Fruit fly (Drosophila melanogaster) whole organism, embryonic: ENCODE measurements around the gene CG43230.

Experiments used
- Aef1 ChIP-seq: fragments of 200-800 bp; sonication (Bioruptor generic); IDR thresholded peaks from 3 replicates; pipeline ENCODE4 v1.3.6; 2022; ENCODE audit warnings: missing biosample characterization, missing genetic modification characterization
- Bgb ChIP-seq: fragments of 200-800 bp; sonication (Bioruptor generic); IDR thresholded peaks from 2 replicates; pipeline ENCODE4 v1.3.6; 2022; ENCODE audit warnings: missing biosample characterization, missing genetic modification characterization; ENCODE audit not compliant: partially characterized antibody
- CG10543 ChIP-seq: fragments of 200-800 bp; sonication (Bioruptor generic); optimal IDR thresholded peaks from 3 replicates; lab custom pipeline; 2017; ENCODE audit warnings: missing biosample characterization, mild to moderate bottlenecking, missing genetic modification characterization, moderate library complexity
- CG10654 ChIP-seq: fragments of 200-800 bp; sonication (Bioruptor generic); optimal IDR thresholded peaks from 2 replicates; lab custom pipeline; 2016; ENCODE audit warnings: missing biosample characterization, missing genetic modification characterization
- CG11504 ChIP-seq: fragments of 200-800 bp; sonication (Bioruptor generic); optimal IDR thresholded peaks from 3 replicates; lab custom pipeline; 2019; ENCODE audit warnings: missing biosample characterization, mild to moderate bottlenecking, missing genetic modification characterization, moderate library complexity
- CG12071 ChIP-seq: fragments of 200-800 bp; sonication (Bioruptor generic); optimal IDR thresholded peaks from 3 replicates; lab custom pipeline; 2018; ENCODE audit warnings: missing biosample characterization, mild to moderate bottlenecking, missing genetic modification characterization
- CG1233 ChIP-seq: fragments of 200-800 bp; sonication (Bioruptor generic); optimal IDR thresholded peaks from 4 replicates; lab custom pipeline; 2018; ENCODE audit warnings: missing biosample characterization, mild to moderate bottlenecking, missing genetic modification characterization
- CG12391 ChIP-seq: fragments of 200-800 bp; sonication (Bioruptor generic); optimal IDR thresholded peaks from 3 replicates; lab custom pipeline; 2018; ENCODE audit warnings: missing biosample characterization, mild to moderate bottlenecking, missing genetic modification characterization, moderate library complexity
- CG14014 ChIP-seq: fragments of 200-800 bp; sonication (Bioruptor generic); IDR thresholded peaks from 2 replicates; pipeline ENCODE4 v1.3.6; 2022; ENCODE audit warnings: missing biosample characterization, missing genetic modification characterization
- CG14667 ChIP-seq: fragments of 200-800 bp; sonication (Bioruptor generic); IDR thresholded peaks from 2 replicates; pipeline ENCODE4 v1.3.6; 2022; ENCODE audit warnings: missing biosample characterization, missing genetic modification characterization
- CG14965 ChIP-seq: fragments of 200-800 bp; sonication (Bioruptor generic); optimal IDR thresholded peaks from 2 replicates; lab custom pipeline; 2016; ENCODE audit warnings: missing biosample characterization, missing genetic modification characterization, borderline replicate concordance
- CG15601 ChIP-seq: fragments of 200-800 bp; sonication (Bioruptor generic); optimal IDR thresholded peaks from 3 replicates; lab custom pipeline; 2019; ENCODE audit warnings: missing biosample characterization, mild to moderate bottlenecking, missing genetic modification characterization, moderate library complexity
- CG17328 ChIP-seq: fragments of 200-800 bp; sonication (Bioruptor generic); IDR thresholded peaks from 2 replicates; pipeline ENCODE4 v1.3.6; 2022; ENCODE audit warnings: missing biosample characterization, missing genetic modification characterization
- CG17359 ChIP-seq: fragments of 200-800 bp; sonication (Bioruptor generic); optimal IDR thresholded peaks from 3 replicates; lab custom pipeline; 2018; ENCODE audit warnings: missing biosample characterization, mild to moderate bottlenecking, missing genetic modification characterization, moderate library complexity
- CG17829 ChIP-seq: fragments of 200-800 bp; optimal IDR thresholded peaks from 2 replicates; lab custom pipeline; 2019; ENCODE audit warnings: missing biosample characterization, mild to moderate bottlenecking, missing genetic modification characterization, moderate library complexity
- CG3407 ChIP-seq: fragments of 200-800 bp; sonication (Bioruptor generic); optimal IDR thresholded peaks from 2 replicates; lab custom pipeline; 2018; ENCODE audit warnings: missing biosample characterization, mild to moderate bottlenecking, missing genetic modification characterization
- CG4360 ChIP-seq: fragments of 200-800 bp; sonication (Bioruptor generic); IDR thresholded peaks from 2 replicates; pipeline ENCODE4 v1.3.6; 2022; ENCODE audit warnings: missing biosample characterization, missing genetic modification characterization
- CG4424 ChIP-seq: fragments of 200-800 bp; sonication (Bioruptor generic); optimal IDR thresholded peaks from 3 replicates; lab custom pipeline; 2016; ENCODE audit warnings: missing biosample characterization, missing genetic modification characterization
- CG4707 ChIP-seq: fragments of 200-800 bp; sonication (Bioruptor generic); optimal IDR thresholded peaks from 2 replicates; lab custom pipeline; 2018; ENCODE audit warnings: missing biosample characterization, mild to moderate bottlenecking, missing genetic modification characterization, moderate library complexity
- CG7987 ChIP-seq: fragments of 200-800 bp; sonication (Bioruptor generic); optimal IDR thresholded peaks from 2 replicates; lab custom pipeline; 2018; ENCODE audit warnings: missing biosample characterization, mild to moderate bottlenecking, missing genetic modification characterization, moderate library complexity
- CG8290 ChIP-seq, 3 experiments: fragments of 200-800 bp; sonication (Bioruptor generic); optimal IDR thresholded peaks; 2 replicates each; lab custom pipeline; 2016 to 2019; ENCODE audit warnings: missing biosample characterization in 3 of 3, missing genetic modification characterization in 3 of 3, mild to moderate bottlenecking in 2 of 3, moderate library complexity in 1 of 3
- CoRest ChIP-seq: fragments of 200-800 bp; sonication (Bioruptor generic); optimal IDR thresholded peaks from 3 replicates; lab custom pipeline; 2018; ENCODE audit warnings: missing biosample characterization, mild to moderate bottlenecking, missing genetic modification characterization, moderate library complexity
- HLH4C ChIP-seq: fragments of 200-800 bp; sonication (Bioruptor generic); IDR thresholded peaks from 3 replicates; pipeline ENCODE4 v1.3.6; 2022; ENCODE audit warnings: missing biosample characterization, missing genetic modification characterization; ENCODE audit not compliant: partially characterized antibody
- Hr39 ChIP-seq: fragments of >200 bp; optimal IDR thresholded peaks from 2 replicates; lab custom pipeline; 2017
- Kr ChIP-seq: fragments of 200-800 bp; sonication (Bioruptor generic); optimal IDR thresholded peaks from 2 replicates; lab custom pipeline; 2017; ENCODE audit warnings: missing biosample characterization, mild to moderate bottlenecking, missing genetic modification characterization
- Meics ChIP-seq: fragments of 200-800 bp; sonication (Bioruptor generic); optimal IDR thresholded peaks from 2 replicates; lab custom pipeline; 2017; ENCODE audit warnings: missing biosample characterization, mild to moderate bottlenecking, missing genetic modification characterization
- NC2α ChIP-seq: fragments of 200-800 bp; sonication (Bioruptor generic); optimal IDR thresholded peaks from 2 replicates; lab custom pipeline; 2016; ENCODE audit warnings: missing biosample characterization, missing genetic modification characterization
- Opbp ChIP-seq: fragments of 200-800 bp; sonication (Bioruptor generic); IDR thresholded peaks from 3 replicates; pipeline ENCODE4 v1.3.6; 2022; ENCODE audit warnings: missing biosample characterization, missing genetic modification characterization; ENCODE audit not compliant: partially characterized antibody
- Rx ChIP-seq: fragments of 200-800 bp; sonication (Bioruptor generic); IDR thresholded peaks from 2 replicates; pipeline ENCODE4 v1.3.6; 2022; ENCODE audit warnings: missing biosample characterization, missing genetic modification characterization
- Sry-δ ChIP-seq: fragments of 200-800 bp; sonication (Bioruptor generic); optimal IDR thresholded peaks from 2 replicates; lab custom pipeline; 2016; ENCODE audit warnings: missing biosample characterization, missing genetic modification characterization
- bigmax ChIP-seq: fragments of 200-800 bp; sonication (Bioruptor generic); optimal IDR thresholded peaks from 2 replicates; lab custom pipeline; 2018; ENCODE audit warnings: missing biosample characterization, mild to moderate bottlenecking, missing genetic modification characterization
- bowl ChIP-seq: fragments of 200-800 bp; sonication (Bioruptor generic); IDR thresholded peaks from 2 replicates; pipeline ENCODE4 v1.3.6; 2022; ENCODE audit warnings: missing biosample characterization, missing genetic modification characterization
- chinmo ChIP-seq: fragments of 200-800 bp; sonication (Bioruptor generic); IDR thresholded peaks from 4 replicates; pipeline ENCODE4 v1.3.6; 2022; ENCODE audit warnings: missing biosample characterization, missing genetic modification characterization; ENCODE audit not compliant: partially characterized antibody
- da ChIP-seq: fragments of 200-800 bp; sonication (Bioruptor generic); optimal IDR thresholded peaks from 2 replicates; lab custom pipeline; 2016; ENCODE audit warnings: missing biosample characterization, missing genetic modification characterization
- gt ChIP-seq: fragments of 200-800 bp; sonication (Bioruptor generic); IDR thresholded peaks from 2 replicates; pipeline ENCODE4 v1.3.6; 2022; ENCODE audit warnings: missing biosample characterization, missing genetic modification characterization
- kay ChIP-seq: fragments of 200-800 bp; sonication (Bioruptor generic); optimal IDR thresholded peaks from 2 replicates; lab custom pipeline; 2016; ENCODE audit warnings: missing biosample characterization, missing genetic modification characterization
- lbe ChIP-seq: fragments of 200-800 bp; sonication (Bioruptor generic); optimal IDR thresholded peaks from 2 replicates; lab custom pipeline; 2016; ENCODE audit warnings: missing biosample characterization, mild to moderate bottlenecking, missing genetic modification characterization
- lmd ChIP-seq: fragments of 200-800 bp; sonication (Bioruptor generic); IDR thresholded peaks from 2 replicates; pipeline ENCODE4 v1.3.6; 2022; ENCODE audit warnings: missing biosample characterization, missing genetic modification characterization
- oc ChIP-seq: fragments of 200-800 bp; sonication (Bioruptor generic); optimal IDR thresholded peaks from 2 replicates; lab custom pipeline; 2018; ENCODE audit warnings: missing biosample characterization, mild to moderate bottlenecking, missing genetic modification characterization, moderate library complexity
- onecut ChIP-seq: fragments of 200-800 bp; sonication (Bioruptor generic); IDR thresholded peaks from 2 replicates; pipeline ENCODE4 v1.3.6; 2022; ENCODE audit warnings: missing biosample characterization, missing genetic modification characterization
- pzg ChIP-seq: fragments of 200-800 bp; sonication (Bioruptor generic); optimal IDR thresholded peaks from 3 replicates; lab custom pipeline; 2018; ENCODE audit warnings: missing biosample characterization, mild to moderate bottlenecking, missing genetic modification characterization, moderate library complexity
- ranshi ChIP-seq: fragments of 200-800 bp; sonication (Bioruptor generic); IDR thresholded peaks from 2 replicates; pipeline ENCODE4 v1.3.6; 2022; ENCODE audit warnings: missing biosample characterization, missing genetic modification characterization
- rib ChIP-seq: fragments of 200-800 bp; sonication (Bioruptor generic); IDR thresholded peaks from 2 replicates; pipeline ENCODE4 v1.3.6; 2022; ENCODE audit warnings: missing biosample characterization, missing genetic modification characterization
- seq ChIP-seq: fragments of 200-800 bp; sonication (Bioruptor generic); IDR thresholded peaks from 2 replicates; pipeline ENCODE4 v1.3.6; 2022; ENCODE audit warnings: missing biosample characterization, missing genetic modification characterization
- sisA ChIP-seq: fragments of 200-800 bp; sonication (Bioruptor generic); IDR thresholded peaks from 2 replicates; pipeline ENCODE4 v1.3.6; 2022; ENCODE audit warnings: missing biosample characterization, missing genetic modification characterization
- sr ChIP-seq: fragments of 200-800 bp; sonication (Bioruptor generic); IDR thresholded peaks from 3 replicates; pipeline ENCODE4 v1.3.6; 2022; ENCODE audit warnings: missing biosample characterization, missing genetic modification characterization
- tll ChIP-seq, 2 experiments: fragments of 200-800 bp in 1 of 2; fragments of >200 bp in 1 of 2; sonication (Bioruptor generic) in 1 of 2; optimal IDR thresholded peaks; 2 replicates each; lab custom pipeline; 2017 to 2019; ENCODE audit warnings: missing biosample characterization in 2 of 2, missing genetic modification characterization in 2 of 2, mild to moderate bottlenecking in 1 of 2, moderate library complexity in 1 of 2
- z ChIP-seq: fragments of 200-800 bp; sonication (Bioruptor generic); IDR thresholded peaks from 3 replicates; pipeline ENCODE4 v1.3.6; 2022; ENCODE audit warnings: missing biosample characterization, missing genetic modification characterization

The CG43230 gene

DNA sequence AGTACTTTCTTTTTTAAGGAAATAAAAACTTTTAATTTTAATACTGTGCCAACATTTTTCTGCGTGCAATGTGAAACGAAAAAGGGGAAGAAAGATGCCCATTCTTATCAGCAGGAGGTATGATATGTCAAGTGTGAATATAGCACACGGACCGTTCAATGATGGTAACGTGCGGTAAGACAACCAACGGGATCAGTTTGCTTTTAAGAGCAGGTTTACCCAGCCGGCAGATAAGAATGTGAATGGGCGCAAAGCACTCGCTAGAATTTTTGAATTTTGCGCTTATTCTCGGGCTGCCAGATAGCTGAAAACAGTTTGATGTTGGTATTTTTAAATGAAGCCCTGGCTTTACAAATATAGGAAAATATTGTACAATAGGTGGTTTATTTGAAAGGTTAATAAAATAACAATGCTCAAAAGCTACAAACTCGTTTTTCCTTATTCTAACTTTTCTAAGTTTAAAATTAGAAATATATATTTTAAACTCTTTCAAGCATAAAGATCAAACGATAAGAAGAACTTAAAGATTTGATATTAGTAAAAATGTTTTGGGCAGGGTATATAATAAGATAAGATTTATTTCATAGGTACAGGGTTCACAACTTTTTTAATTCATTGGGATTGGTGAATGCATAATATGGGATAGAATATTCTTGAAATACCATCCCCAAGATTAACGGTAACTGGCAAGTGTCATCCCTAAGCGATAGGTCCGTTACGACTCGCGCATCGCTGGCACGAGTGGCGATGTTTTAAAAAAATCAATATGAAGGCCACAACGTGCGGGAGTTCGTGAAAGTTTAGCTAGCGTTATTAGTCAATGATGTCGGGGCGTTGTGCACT, 33.4 kb downstream of the CG43230 start, which contains the start of gene dao (continued):
- TF ChIP-seq CG17359, result no peak
- peak; percentile 76 for TF ChIP-seq HLH4C (GFP tag; lab: Robert Waterston, UW)
- no peak for TF ChIP-seq z (GFP tag; lab: Robert Waterston, UW)
- peak; percentile 99 for TF ChIP-seq onecut (GFP tag; lab: Robert Waterston, UW)
- TF ChIP-seq tll (GFP tag; optimal IDR thresholded peaks at IDR 0.05; lab: Kevin White, UChicago), result no peak
- no peak for TF ChIP-seq gt
- peak; percentile 52 for TF ChIP-seq CG11504 (tag; lab: Kevin White, UChicago)
- TF ChIP-seq da (GFP tag; lab: Kevin White, UChicago), result no peak
- no peak for TF ChIP-seq bowl
- TF ChIP-seq CG4424, result peak; percentile 49
- peak; percentile 47 for TF ChIP-seq sisA (GFP tag; lab: Robert Waterston, UW)
- peak; percentile 15 for TF ChIP-seq CG15601 (tag; lab: Kevin White, UChicago)
- no peak for TF ChIP-seq NC2α
- TF ChIP-seq CG14014 (GFP tag; lab: Robert Waterston, UW), result 0 out of 2 replicates have a peak, but pooled peaks have one; percentile 48
- TF ChIP-seq bigmax (GFP tag; lab: Kevin White, UChicago), result no peak
- 0 out of 2 replicates have a peak, but pooled peaks have one; percentile 29 for TF ChIP-seq Rx (GFP tag; lab: Robert Waterston, UW)
- peak; percentile 85 for TF ChIP-seq Opbp (GFP tag; lab: Robert Waterston, UW)
- peak; percentile 17 for TF ChIP-seq CG10654 (GFP tag; lab: Kevin White, UChicago)
- no peak for TF ChIP-seq CG4360 (GFP tag; lab: Robert Waterston, UW)
- TF ChIP-seq CG12391 (tag; lab: Kevin White, UChicago), result peak; percentile 73
- TF ChIP-seq lbe (GFP tag; lab: Kevin White, UChicago), result no peak
- peak; percentile 81 for TF ChIP-seq Bgb (GFP tag; lab: Robert Waterston, UW)
- peak; percentile 34 for TF ChIP-seq Meics (GFP tag; lab: Kevin White, UChicago)
- TF ChIP-seq CG12071 (GFP tag; lab: Kevin White, UChicago), result no peak
- no peak for TF ChIP-seq CG3407 (GFP tag; lab: Kevin White, UChicago)
- no peak for TF ChIP-seq CG10543
- TF ChIP-seq chinmo (GFP tag; lab: Robert Waterston, UW), result no peak
- TF ChIP-seq seq (GFP tag; lab: Robert Waterston, UW), result no peak
- TF ChIP-seq Aef1 (GFP tag; lab: Robert Waterston, UW), result peak; percentile 65
- TF ChIP-seq CG14667 (GFP tag; lab: Robert Waterston, UW), result peak; percentile 9; the same call in 1 of the 2 replicates
- TF ChIP-seq CG17829 (tag; lab: Kevin White, UChicago), result peak; percentile 13
- peak; percentile 44; the same call in 1 of the 2 replicates for TF ChIP-seq CG17328 (GFP tag; lab: Robert Waterston, UW)
- peak; percentile 34; the same call in 1 of the 2 replicates for TF ChIP-seq lmd (GFP tag; lab: Robert Waterston, UW)
- TF ChIP-seq CG1233 (GFP tag; lab: Kevin White, UChicago), result no peak
- peak; percentile 34; the same call in 1 of the 2 replicates for TF ChIP-seq ranshi
- TF ChIP-seq rib (GFP tag; lab: Robert Waterston, UW), result no peak
- peak; percentile 31 for TF ChIP-seq pzg (GFP tag; lab: Kevin White, UChicago)
- TF ChIP-seq sr (GFP tag; lab: Robert Waterston, UW), result no peak
- no peak for TF ChIP-seq CG8290 (GFP tag; optimal IDR thresholded peaks at IDR 0.05; lab: Kevin White, UChicago)
- peak in 1 of 2 experiments; percentile 57 for TF ChIP-seq CG8290 (tag; optimal IDR thresholded peaks at IDR 0.05; lab: Kevin White, UChicago)
- TF ChIP-seq Kr (GFP tag; lab: Kevin White, UChicago), result no peak
- TF ChIP-seq CG14965 (GFP tag; lab: Kevin White, UChicago), result no peak
- no peak for TF ChIP-seq CG7987
- TF ChIP-seq kay (GFP tag; lab: Kevin White, UChicago), result no peak
- peak; percentile 76 for TF ChIP-seq CoRest (tag; lab: Kevin White, UChicago)
- no peak for TF ChIP-seq CG4707
- no peak for TF ChIP-seq oc
- no peak for TF ChIP-seq Hr39
- peak; percentile 94 for TF ChIP-seq Sry-δ
